Worm (Caenorhabditis elegans) whole organism, L3 larva: ENCODE results near the gene gly-4.

Experiments used
- pha-4 ChIP-seq: fragments of 150-350 bp; optimal IDR thresholded peaks from 2 replicates; lab custom pipeline; 2014; ENCODE audit warnings: missing biosample characterization, missing genetic modification reagents, missing genetic modification characterization
- tbx-2 ChIP-seq: sonication (generic microtip); optimal IDR thresholded peaks from 2 replicates; lab custom pipeline; 2016; ENCODE audit warnings: mild to moderate bottlenecking, missing genetic modification characterization, missing compliant biosample characterization

DNA sequence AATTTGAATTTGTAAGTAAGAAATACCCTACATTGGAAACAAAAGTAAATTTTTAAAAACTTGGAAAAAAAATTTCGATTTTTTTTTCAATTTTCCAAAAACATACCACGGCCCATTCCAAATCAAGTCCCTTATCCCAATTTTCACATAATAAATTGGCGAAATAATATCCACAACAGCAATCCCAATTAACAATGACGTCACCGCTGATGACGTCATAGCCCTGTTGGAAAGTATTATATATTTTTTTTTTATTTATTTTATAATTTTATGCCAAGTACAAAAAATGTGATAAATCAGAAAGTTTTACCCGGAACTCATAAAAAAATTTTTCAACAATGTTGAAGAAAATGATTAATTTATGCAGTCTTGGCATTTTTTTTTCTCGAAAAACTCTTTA lies 41.5 kb downstream of the gly-4 start:
- TF ChIP-seq pha-4 (no peak), tbx-2 (tag; lab: Kevin White, UChicago) (no peak)
